Worm (Caenorhabditis elegans) whole organism, L3 larva: ENCODE measurements around the gene hda-2.

Experiments used
- R02D3.7 ChIP-seq: fragments of 150-350 bp; optimal IDR thresholded peaks from 2 replicates; lab custom pipeline; 2014; ENCODE audit warnings: missing biosample characterization, missing genetic modification characterization
- aly-2 ChIP-seq: fragments of 150-350 bp; optimal IDR thresholded peaks from 2 replicates; lab custom pipeline; 2014; ENCODE audit warnings: missing biosample characterization, missing genetic modification characterization
- ama-1 ChIP-seq: fragments of 150-350 bp; optimal IDR thresholded peaks from 2 replicates; lab custom pipeline; 2018
- ceh-16 ChIP-seq: sonication (generic microtip); optimal IDR thresholded peaks from 2 replicates; lab custom pipeline; 2017; ENCODE audit warnings: missing biosample characterization, missing genetic modification characterization
- ceh-28 ChIP-seq: fragments of 150-350 bp; optimal IDR thresholded peaks from 2 replicates; lab custom pipeline; 2014; ENCODE audit warnings: missing biosample characterization, missing genetic modification reagents, missing genetic modification characterization
- ceh-9 ChIP-seq: sonication (generic microtip); optimal IDR thresholded peaks from 2 replicates; lab custom pipeline; 2018; ENCODE audit warnings: missing biosample characterization, missing genetic modification characterization
- daf-12 ChIP-seq: fragments of 150-350 bp; optimal IDR thresholded peaks from 2 replicates; lab custom pipeline; 2014; ENCODE audit warnings: missing biosample characterization, missing genetic modification reagents, missing genetic modification characterization
- egl-27 ChIP-seq: sonication (generic microtip); optimal IDR thresholded peaks from 4 replicates; lab custom pipeline; 2017; ENCODE audit warnings: missing biosample characterization, missing genetic modification reagents, missing genetic modification characterization
- egl-5 ChIP-seq: fragments of 150-350 bp; optimal IDR thresholded peaks from 2 replicates; lab custom pipeline; 2017; ENCODE audit warnings: missing biosample characterization, missing genetic modification reagents, missing genetic modification characterization, inconsistent platforms
- eor-1 ChIP-seq, 2 experiments: fragments of 150-350 bp; optimal IDR thresholded peaks; 2 replicates each; lab custom pipeline; 2014 to 2018; ENCODE audit warnings: missing biosample characterization in 2 of 2, missing genetic modification characterization in 2 of 2
- fkh-10 ChIP-seq: sonication (generic microtip); optimal IDR thresholded peaks from 2 replicates; lab custom pipeline; 2017; ENCODE audit warnings: missing biosample characterization, missing genetic modification reagents, missing genetic modification characterization
- hmg-11 ChIP-seq: sonication (generic microtip); optimal IDR thresholded peaks from 2 replicates; lab custom pipeline; 2016; ENCODE audit warnings: missing genetic modification characterization, missing compliant biosample characterization
- jun-1 ChIP-seq: fragments of 150-350 bp; optimal IDR thresholded peaks from 2 replicates; lab custom pipeline; 2014; ENCODE audit warnings: missing biosample characterization, missing genetic modification reagents, missing genetic modification characterization
- lin-39 ChIP-seq: fragments of 150-350 bp; optimal IDR thresholded peaks from 2 replicates; lab custom pipeline; 2018; ENCODE audit warnings: missing biosample characterization, missing genetic modification reagents, missing genetic modification characterization
- lsy-12 ChIP-seq: sonication (generic microtip); optimal IDR thresholded peaks from 2 replicates; lab custom pipeline; 2016; ENCODE audit warnings: mild to moderate bottlenecking, missing genetic modification characterization, missing compliant biosample characterization
- mdl-1 ChIP-seq: fragments of 150-350 bp; optimal IDR thresholded peaks from 2 replicates; lab custom pipeline; 2014; ENCODE audit warnings: missing biosample characterization, missing genetic modification characterization
- mml-1 ChIP-seq: fragments of 150-350 bp; sonication (generic microtip); optimal IDR thresholded peaks from 3 replicates; lab custom pipeline; 2014; ENCODE audit warnings: missing biosample characterization, missing genetic modification characterization
- nfya-1 ChIP-seq: sonication (generic microtip); optimal IDR thresholded peaks from 2 replicates; lab custom pipeline; 2017; ENCODE audit warnings: missing genetic modification characterization, mild to moderate bottlenecking, missing compliant biosample characterization, antibody characterized with exemption, moderate library complexity; ENCODE audit not compliant: insufficient read depth
- nhr-11 ChIP-seq: fragments of 150-350 bp; optimal IDR thresholded peaks from 2 replicates; lab custom pipeline; 2014; ENCODE audit warnings: missing biosample characterization, missing genetic modification characterization
- nhr-23 ChIP-seq: fragments of 150-350 bp; optimal IDR thresholded peaks from 2 replicates; lab custom pipeline; 2014; ENCODE audit warnings: missing biosample characterization, missing genetic modification reagents, missing genetic modification characterization
- nhr-237 ChIP-seq: fragments of 150-350 bp; optimal IDR thresholded peaks from 2 replicates; lab custom pipeline; 2014; ENCODE audit warnings: missing biosample characterization, missing genetic modification characterization
- nhr-25 ChIP-seq: sonication (generic microtip); optimal IDR thresholded peaks from 2 replicates; lab custom pipeline; 2017; ENCODE audit warnings: missing biosample characterization, missing genetic modification characterization
- nhr-76 ChIP-seq: fragments of 150-350 bp; sonication (generic microtip); optimal IDR thresholded peaks from 5 replicates; lab custom pipeline; 2014; ENCODE audit warnings: missing biosample characterization, missing genetic modification characterization
- nhr-77 ChIP-seq: fragments of 150-350 bp; optimal IDR thresholded peaks from 2 replicates; lab custom pipeline; 2014; ENCODE audit warnings: missing biosample characterization, missing genetic modification characterization
- pha-4 ChIP-seq: fragments of 150-350 bp; optimal IDR thresholded peaks from 2 replicates; lab custom pipeline; 2014; ENCODE audit warnings: missing biosample characterization, missing genetic modification reagents, missing genetic modification characterization
- pqm-1 ChIP-seq: fragments of 150-350 bp; optimal IDR thresholded peaks from 2 replicates; lab custom pipeline; 2017; ENCODE audit warnings: missing biosample characterization, missing genetic modification characterization, inconsistent platforms
- sea-2 ChIP-seq: fragments of 150-350 bp; sonication (generic microtip); optimal IDR thresholded peaks from 4 replicates; lab custom pipeline; 2014; ENCODE audit warnings: missing biosample characterization, missing genetic modification reagents, missing genetic modification characterization
- skn-1 ChIP-seq: fragments of 150-350 bp; optimal IDR thresholded peaks from 2 replicates; lab custom pipeline; 2014; ENCODE audit warnings: missing biosample characterization, missing genetic modification characterization
- snpc-4 ChIP-seq: fragments of 150-350 bp; optimal IDR thresholded peaks from 2 replicates; lab custom pipeline; 2014; ENCODE audit warnings: missing biosample characterization, missing genetic modification characterization
- tbx-2 ChIP-seq: sonication (generic microtip); optimal IDR thresholded peaks from 2 replicates; lab custom pipeline; 2016; ENCODE audit warnings: mild to moderate bottlenecking, missing genetic modification characterization, missing compliant biosample characterization
- unc-62 ChIP-seq: fragments of 150-350 bp; sonication (generic microtip); optimal IDR thresholded peaks from 4 replicates; lab custom pipeline; 2014; ENCODE audit warnings: missing biosample characterization, missing genetic modification reagents, missing genetic modification characterization
- ztf-4 ChIP-seq: fragments of 150-350 bp; optimal IDR thresholded peaks from 2 replicates; lab custom pipeline; 2014; ENCODE audit warnings: missing biosample characterization, missing genetic modification characterization

Gene hda-2

DNA sequence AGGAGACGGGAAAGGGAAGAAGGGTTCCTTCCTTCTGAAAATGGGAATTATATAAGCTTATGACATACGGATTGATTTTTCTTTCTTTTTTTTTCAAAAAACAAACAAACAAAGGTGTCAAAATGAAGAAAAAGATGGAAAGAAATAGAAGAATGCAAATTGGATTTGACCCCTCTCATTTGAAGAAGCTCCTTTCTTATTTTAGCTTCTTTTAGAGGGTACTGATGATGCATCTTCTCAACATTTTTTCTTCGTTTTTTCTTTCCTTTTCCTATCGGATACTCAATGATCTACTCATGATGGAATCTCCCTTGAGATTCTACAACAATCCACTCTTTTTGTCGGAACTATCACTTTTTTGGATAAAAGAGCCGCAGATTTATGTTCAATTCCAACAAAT is 32.2 kb downstream of the hda-2 start:
- TF ChIP-seq nhr-11 (tag; lab: Kevin White, UChicago) (no peak), unc-62 (GFP tag; lab: Kevin White, UChicago) (no peak), R02D3.7 (no peak), fkh-10 (GFP tag; lab: Kevin White, UChicago) (peak; percentile 69)

- TF ChIP-seq egl-27 (tag; lab: Kevin White, UChicago) (no peak), nfya-1 (tag; lab: Kevin White, UChicago) (peak; percentile 6), lin-39 (peak; percentile 44)
Observed at ce11 chrII:7986928-7987327, 35.4 kb downstream of the hda-2 start.

- no peak for TF ChIP-seq fkh-10 (GFP tag; lab: Kevin White, UChicago)
- TF ChIP-seq nhr-237 = no peak
- no peak for TF ChIP-seq ceh-9 (tag; lab: Kevin White, UChicago)
- no peak for TF ChIP-seq pha-4 (tag; lab: Kevin White, UChicago)
- peak; percentile 44 for TF ChIP-seq lin-39
- TF ChIP-seq lsy-12 (tag; lab: Kevin White, UChicago) = no peak
- TF ChIP-seq aly-2 (tag; lab: Kevin White, UChicago) = no peak
Observed at ce11 chrII:7985029-7985428, 37.3 kb downstream of the hda-2 start.

ce11 chrII:7984071-7984470 is 38.3 kb downstream of the hda-2 start:
- TF ChIP-seq eor-1 (tag; optimal IDR thresholded peaks at IDR 0.05; lab: Kevin White, UChicago) (no peak), R02D3.7 (no peak), nhr-25 (tag; lab: Kevin White, UChicago) (no peak), ama-1 (lab: Kevin White, UChicago) (no peak), nhr-76 (tag; lab: Kevin White, UChicago) (no peak), pha-4 (tag; lab: Kevin White, UChicago) (no peak), daf-12 (tag; lab: Kevin White, UChicago) (no peak), ceh-9 (tag; lab: Kevin White, UChicago) (no peak), skn-1 (tag; lab: Kevin White, UChicago) (no peak), egl-27 (tag; lab: Kevin White, UChicago) (no peak), ceh-28 (no peak), aly-2 (tag; lab: Kevin White, UChicago) (no peak)
- TF ChIP-seq, all 47 proteins: peak for 0

DNA sequence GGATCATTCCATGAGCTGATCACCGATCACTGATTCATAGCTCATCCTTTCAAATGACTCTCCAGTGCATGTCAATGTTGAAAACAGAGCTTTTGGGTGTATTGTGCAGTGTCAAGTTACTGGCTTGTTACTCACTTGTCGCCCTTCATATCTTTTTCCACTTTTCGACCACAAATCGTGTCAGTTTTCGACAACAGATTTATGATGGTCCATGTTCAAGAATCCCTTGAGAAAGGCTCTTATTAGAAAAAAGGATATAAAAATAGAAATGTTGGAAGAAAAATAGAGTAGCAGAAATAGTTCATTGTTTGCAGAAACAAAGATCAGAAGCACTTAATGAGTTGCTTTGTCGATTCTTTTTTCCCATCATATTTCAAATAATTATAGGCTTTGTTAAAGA is 38.9 kb downstream of the hda-2 start:
- no peak for TF ChIP-seq nhr-237
- TF ChIP-seq nhr-23 = no peak
- no peak for TF ChIP-seq ztf-4 (tag; lab: Kevin White, UChicago)
- TF ChIP-seq nhr-25 (tag; lab: Kevin White, UChicago) = no peak
- no peak for TF ChIP-seq hmg-11 (tag; lab: Kevin White, UChicago)
- no peak for TF ChIP-seq fkh-10 (GFP tag; lab: Kevin White, UChicago)
- TF ChIP-seq jun-1 (tag; lab: Kevin White, UChicago) = no peak
- TF ChIP-seq ceh-9 (tag; lab: Kevin White, UChicago) = no peak
- no peak for TF ChIP-seq sea-2 (GFP tag; lab: Kevin White, UChicago)
- no peak for TF ChIP-seq ceh-16 (tag; lab: Kevin White, UChicago)
- TF ChIP-seq pqm-1 (tag; lab: Kevin White, UChicago) = no peak
- no peak for TF ChIP-seq tbx-2 (tag; lab: Kevin White, UChicago)
- TF ChIP-seq egl-5 (tag; lab: Kevin White, UChicago) = no peak
- TF ChIP-seq unc-62 (GFP tag; lab: Kevin White, UChicago) = no peak
- no peak for TF ChIP-seq snpc-4
- TF ChIP-seq mml-1 (tag; lab: Kevin White, UChicago) = no peak
- TF ChIP-seq eor-1 (tag; optimal IDR thresholded peaks at IDR 0.05; lab: Kevin White, UChicago) = no peak

- TF ChIP-seq aly-2 (tag; lab: Kevin White, UChicago) (no peak), lin-39 (peak; percentile 3), egl-5 (tag; lab: Kevin White, UChicago) (peak; percentile 51)
Observed at ce11 chrII:7981084-7981483, 41.3 kb downstream of the hda-2 start.

DNA sequence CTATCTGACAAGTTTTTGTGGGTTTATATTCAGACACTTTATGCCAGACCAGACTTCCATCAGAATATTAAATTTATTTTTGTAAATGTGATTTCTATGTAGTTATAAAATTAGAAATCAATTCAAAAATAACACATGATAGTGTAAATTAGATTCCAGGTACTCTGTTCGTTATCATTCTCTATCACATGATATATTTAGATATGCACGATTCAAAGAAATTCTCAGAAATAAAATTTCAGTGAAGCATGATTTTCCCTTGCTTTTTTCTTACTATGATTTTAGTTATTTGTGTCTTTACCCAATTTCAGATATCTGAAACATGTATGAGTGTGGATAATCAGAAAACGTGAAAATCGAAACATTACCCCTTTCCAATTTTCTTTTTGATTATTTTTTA is 44.8 kb downstream of the hda-2 start:
- TF ChIP-seq ceh-16 (tag; lab: Kevin White, UChicago) = no peak
- TF ChIP-seq pha-4 (tag; lab: Kevin White, UChicago) = no peak
- TF ChIP-seq daf-12 (tag; lab: Kevin White, UChicago) = no peak
- TF ChIP-seq nhr-77 (tag; lab: Kevin White, UChicago) = no peak
- TF ChIP-seq nhr-76 (tag; lab: Kevin White, UChicago) = no peak
- TF ChIP-seq mdl-1 (tag; lab: Kevin White, UChicago) = no peak
- no peak for TF ChIP-seq lsy-12 (tag; lab: Kevin White, UChicago)
- no peak for TF ChIP-seq nhr-237
- no peak for TF ChIP-seq ama-1 (lab: Kevin White, UChicago)
